Worm (Caenorhabditis elegans): ENCODE measurements around the gene K07F5.8.

K07F5.8 gene

ce11 chrIV:9799129-9799528, 50.4 kb downstream of the K07F5.8 start, which contains the start of gene fat-4:
Gene fat-4, plus strand, starts transcription at chrIV:9799429.
- TF ChIP-seq dpl-1 (GFP tag; optimal IDR thresholded peaks at IDR 0.05), result no peak
- no peak for TF ChIP-seq daf-16 (GFP tag; optimal IDR thresholded peaks at IDR 0.05)
- no peak for TF ChIP-seq daf-16 (tag; optimal IDR thresholded peaks at IDR 0.05)
- TF ChIP-seq unc-62 (GFP tag; optimal IDR thresholded peaks at IDR 0.05 in 1 of 2), result no peak
- TF ChIP-seq unc-62 (tag; optimal IDR thresholded peaks at IDR 0.05), result no peak
- TF ChIP-seq set-16 (GFP tag; IDR thresholded peaks at IDR 0.05), result no peak
- no peak for TF ChIP-seq hlh-30 (tag; optimal IDR thresholded peaks at IDR 0.05; ENCODE audit: insufficient read depth)
- TF ChIP-seq nhr-102 (tag; optimal IDR thresholded peaks at IDR 0.05), result no peak
